Fruit fly (Drosophila melanogaster): ENCODE measurements around the gene CG15478.
A peak's percentile ranks its signal among the peaks of the same experiment; 100 is the strongest.

The CG15478 gene

dm6 chrX:7666613-7667202 lies 51.0 kb downstream of the CG15478 start (continued):
- TF ChIP-seq NfI (GFP tag; optimal IDR thresholded peaks at IDR 0.05) (peak; percentile 1), tx (GFP tag; optimal IDR thresholded peaks at IDR 0.05) (no peak), crol (GFP tag; IDR thresholded peaks at IDR 0.05) (no peak), gro (GFP tag; optimal IDR thresholded peaks at IDR 0.05) (no peak), trem (tag; optimal IDR thresholded peaks at IDR 0.05) (no peak), CHES-1-like (GFP tag; optimal IDR thresholded peaks at IDR 0.05) (no peak), kni (GFP tag; optimal IDR thresholded peaks at IDR 0.05) (no peak), lov (optimal IDR thresholded peaks at IDR 0.05) (no peak), lov (GFP tag; IDR thresholded peaks at IDR 0.05) (no peak), lola (GFP tag; optimal IDR thresholded peaks at IDR 0.05) (no peak), Taf1 (GFP tag; IDR thresholded peaks at IDR 0.05) (0 out of 2 replicates have a peak, but pooled peaks have one; percentile 20), CG9797 (GFP tag; optimal IDR thresholded peaks at IDR 0.05) (no peak), br (optimal IDR thresholded peaks at IDR 0.05) (no peak), CG7786 (GFP tag; optimal IDR thresholded peaks at IDR 0.05) (no peak), CG10979 (tag; optimal IDR thresholded peaks at IDR 0.05) (no peak), cwo (GFP tag; optimal IDR thresholded peaks at IDR 0.05) (no peak), Usf (GFP tag; optimal IDR thresholded peaks at IDR 0.05) (no peak), CG10321 (GFP tag; IDR thresholded peaks at IDR 0.05) (no peak), emc (GFP tag; optimal IDR thresholded peaks at IDR 0.05) (no peak), Bgb (GFP tag; IDR thresholded peaks at IDR 0.05; ENCODE audit: partially characterized antibody) (no peak), slp2 (GFP tag; optimal IDR thresholded peaks at IDR 0.05) (no peak), dm (GFP tag; optimal IDR thresholded peaks at IDR 0.05) (no peak), Fer2 (tag; optimal IDR thresholded peaks at IDR 0.05) (no peak), CG4424 (GFP tag; optimal IDR thresholded peaks at IDR 0.05) (no peak), Xbp1 (GFP tag; optimal IDR thresholded peaks at IDR 0.05) (no peak), Ravus (GFP tag; IDR thresholded peaks at IDR 0.05) (no peak), grau (tag; optimal IDR thresholded peaks at IDR 0.05) (peak; percentile 13), unc-4 (GFP tag; IDR thresholded peaks at IDR 0.05; ENCODE audit: partially characterized antibody) (no peak), MTF-1 (GFP tag; optimal IDR thresholded peaks at IDR 0.05; ENCODE audit: borderline replicate concordance) (no peak), her (GFP tag; optimal IDR thresholded peaks at IDR 0.05) (no peak), chm (GFP tag; IDR thresholded peaks at IDR 0.05) (no peak), exex (tag; optimal IDR thresholded peaks at IDR 0.05) (no peak), CG6654 (GFP tag; optimal IDR thresholded peaks at IDR 0.05) (no peak), CG2712 (tag; optimal IDR thresholded peaks at IDR 0.05) (peak; percentile 25), pnt (GFP tag; optimal IDR thresholded peaks at IDR 0.05) (no peak), toy (GFP tag; IDR thresholded peaks at IDR 0.05) (no peak), CG13424 (tag; optimal IDR thresholded peaks at IDR 0.05) (peak; percentile 28), cas (GFP tag; IDR thresholded peaks at IDR 0.05) (no peak), CG10209 (GFP tag; optimal IDR thresholded peaks at IDR 0.05) (peak; percentile 17), CG7271 (tag; optimal IDR thresholded peaks at IDR 0.05) (no peak), CG9215 (GFP tag; IDR thresholded peaks at IDR 0.05) (peak; percentile 39; the same call in 1 of the 2 replicates), eve (GFP tag; optimal IDR thresholded peaks at IDR 0.05) (no peak), CG4404 (GFP tag; IDR thresholded peaks at IDR 0.05) (0 out of 2 replicates have a peak, but pooled peaks have one; percentile 24), CG10431 (GFP tag; optimal IDR thresholded peaks at IDR 0.05) (no peak), fd96Cb (tag; optimal IDR thresholded peaks at IDR 0.05) (peak; percentile 5), CG3163 (GFP tag; optimal IDR thresholded peaks at IDR 0.05) (no peak), insv (GFP tag; optimal IDR thresholded peaks at IDR 0.05) (no peak), trh (GFP tag; optimal IDR thresholded peaks at IDR 0.05) (no peak), Myb (GFP tag; optimal IDR thresholded peaks at IDR 0.05) (no peak), CG2875 (GFP tag; optimal IDR thresholded peaks at IDR 0.05) (no peak), Ada2b (GFP tag; IDR thresholded peaks at IDR 0.05) (peak; percentile 33; the same call in 1 of the 2 replicates)

Data from whole organism, embryonic.